Fruit fly (Drosophila melanogaster) whole organism, pupa: ENCODE results near the gene cype.

ENCODE experiments used
- CG15710 ChIP-seq: fragments of 200-800 bp; sonication (Bioruptor generic); optimal IDR thresholded peaks from 2 replicates; lab custom pipeline; 2018; ENCODE audit warnings: missing biosample characterization, mild to moderate bottlenecking, missing genetic modification characterization, moderate library complexity
- CG32121 ChIP-seq: fragments of 200-800 bp; sonication (Bioruptor generic); IDR thresholded peaks from 2 replicates; pipeline ENCODE4 v1.3.6; 2022; ENCODE audit warnings: missing biosample characterization, missing genetic modification characterization
- Ets98B ChIP-seq: fragments of 200-800 bp; sonication (Bioruptor generic); IDR thresholded peaks from 2 replicates; pipeline ENCODE4 v1.3.6; 2022; ENCODE audit warnings: missing biosample characterization, missing genetic modification characterization
- Pif1B ChIP-seq: fragments of 200-800 bp; sonication (Bioruptor generic); optimal IDR thresholded peaks from 3 replicates; lab custom pipeline; 2016; ENCODE audit warnings: missing biosample characterization, missing genetic modification characterization
- fd96Ca ChIP-seq: fragments of 200-800 bp; sonication (Bioruptor generic); IDR thresholded peaks from 3 replicates; pipeline ENCODE4 v1.3.6; 2022; ENCODE audit warnings: missing biosample characterization, missing genetic modification characterization
- gl ChIP-seq: fragments of 200-800 bp; sonication (Bioruptor generic); optimal IDR thresholded peaks from 2 replicates; lab custom pipeline; 2018; ENCODE audit warnings: missing biosample characterization, mild to moderate bottlenecking, missing genetic modification characterization

DNA sequence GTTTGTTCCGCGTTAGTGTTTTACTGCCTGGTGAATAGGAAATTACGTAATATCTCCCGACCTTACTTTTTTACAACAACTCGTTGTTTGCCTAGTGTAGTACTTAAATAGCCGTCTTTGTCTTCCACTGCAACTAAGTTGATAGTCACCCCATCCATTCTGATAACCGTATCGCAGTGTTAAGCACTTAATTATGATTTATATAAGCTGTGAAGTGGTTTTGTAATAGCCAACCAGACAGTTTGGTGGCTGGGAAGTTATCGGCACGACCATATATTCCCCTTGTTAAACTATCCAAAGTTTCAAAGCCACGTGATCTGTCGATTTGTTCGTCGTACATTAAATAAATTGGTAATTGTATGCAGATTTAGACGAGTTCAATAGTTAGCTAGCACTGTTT, 22.7 kb upstream of the cype start:
- no peak for TF ChIP-seq CG15710
- TF ChIP-seq Pif1B (GFP tag; lab: Kevin White, UChicago): no peak
- TF ChIP-seq fd96Ca: no peak
- no peak for TF ChIP-seq Ets98B (GFP tag; lab: Robert Waterston, UW)
- TF ChIP-seq gl: no peak
- no peak for TF ChIP-seq CG32121 (GFP tag; lab: Robert Waterston, UW)
